Worm (Caenorhabditis elegans) whole organism, L4/young adult: ENCODE results near the gene T06C12.11.

ENCODE experiments used
- W03F9.2 ChIP-seq: fragments of 150-350 bp; optimal IDR thresholded peaks from 2 replicates; lab custom pipeline; 2014; ENCODE audit warnings: missing biosample characterization, missing genetic modification characterization
- dao-5 ChIP-seq: sonication (generic microtip); optimal IDR thresholded peaks from 2 replicates; lab custom pipeline; 2016; ENCODE audit warnings: missing genotype, missing genetic modification characterization, moderate library complexity, missing compliant biosample characterization

DNA sequence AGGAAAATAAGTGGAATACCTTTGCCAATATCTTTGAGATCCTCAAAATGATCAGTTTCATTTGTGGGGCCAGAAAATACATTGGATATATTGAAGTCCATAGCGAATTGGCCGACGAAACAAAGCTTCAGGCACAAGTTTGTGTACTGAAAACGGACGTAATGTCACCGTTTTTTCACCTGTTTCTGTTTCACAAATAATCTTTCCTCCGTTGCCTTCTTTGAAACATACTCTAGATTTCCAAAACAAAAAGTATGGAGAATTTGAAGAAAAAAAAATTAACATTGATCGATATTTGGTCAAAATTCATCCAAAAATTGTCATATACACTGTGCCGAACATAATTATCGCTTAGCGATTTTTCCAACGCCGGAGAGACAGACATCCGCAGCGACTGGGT, 30.2 kb upstream of the T06C12.11 start, which contains the start of gene srz-12:
- TF ChIP-seq dao-5 (tag; lab: Kevin White, UChicago) = no peak
- TF ChIP-seq W03F9.2 (tag; lab: Kevin White, UChicago) = no peak
